Fruit fly (Drosophila melanogaster) S2 (cell line): ENCODE data around the gene M6.

ENCODE experiments used
- CG8478 ChIP-seq: fragments of >200 bp; optimal IDR thresholded peaks from 2 replicates; lab custom pipeline; 2018
- CTCF ChIP-seq, 2 experiments: fragments of >200 bp; optimal IDR thresholded peaks; 2 replicates each; lab custom pipeline; 2018

DNA sequence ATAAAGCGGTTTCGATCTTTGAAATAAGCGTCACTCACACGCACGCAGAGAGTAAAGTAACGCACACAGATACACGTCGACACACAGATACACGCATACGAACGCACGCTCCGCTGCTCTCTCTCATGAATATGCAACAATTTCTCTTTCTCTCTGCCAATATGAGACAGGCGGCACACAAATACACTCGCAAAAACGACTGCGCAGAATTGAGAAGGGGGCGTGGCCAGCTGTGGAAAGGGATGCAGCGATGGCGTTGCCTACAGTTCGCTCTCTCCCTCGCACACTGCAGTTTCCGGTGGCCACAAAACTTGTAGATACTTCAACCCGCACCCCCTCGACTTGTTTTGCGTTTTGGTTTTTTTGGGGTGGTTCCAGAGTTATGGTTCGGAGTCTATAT, 28.0 kb upstream of the M6 start:
- TF ChIP-seq CTCF (optimal IDR thresholded peaks at IDR 0.05; lab: Kevin White, UChicago), result no peak
- no peak for TF ChIP-seq CG8478 (lab: Kevin White, UChicago)
